Worm (Caenorhabditis elegans) whole organism, midembryonic: ENCODE results near the gene gst-27.
"Not testable (repeated sequence)": the region's sequence is repeated elsewhere in the genome, so short reads cannot be mapped to it uniquely, and the experiment has no call there.

ENCODE experiments used
- T22C8.4 ChIP-seq: fragments of 200-800 bp; sonication (Bioruptor generic); IDR thresholded peaks from 2 replicates; pipeline ENCODE4 v1.3.6; 2022; ENCODE audit warnings: missing genetic modification characterization, missing compliant biosample characterization
- cog-1 ChIP-seq: sonication (generic microtip); optimal IDR thresholded peaks from 2 replicates; lab custom pipeline; 2016; ENCODE audit warnings: missing genetic modification characterization, missing compliant biosample characterization
- flt-1 ChIP-seq: fragments of 200-800 bp; sonication (Bioruptor generic); IDR thresholded peaks from 2 replicates; pipeline ENCODE4 v1.3.6; 2022; ENCODE audit warnings: missing genetic modification characterization, missing compliant biosample characterization
- klf-2 ChIP-seq: fragments of 200-800 bp; sonication (Bioruptor generic); conservative IDR thresholded peaks from 2 replicates; pipeline ENCODE4 v1.3.6; 2022; ENCODE audit warnings: missing genetic modification reagents, missing genetic modification characterization, missing compliant biosample characterization
- med-1 ChIP-seq: sonication (generic microtip); optimal IDR thresholded peaks from 2 replicates; lab custom pipeline; 2017; ENCODE audit warnings: missing genetic modification characterization, mild to moderate bottlenecking, missing compliant biosample characterization, antibody characterized with exemption, missing genetic modification reagents; ENCODE audit not compliant: insufficient read depth
- ref-1 ChIP-seq: fragments of 200-800 bp; sonication (Bioruptor generic); conservative IDR thresholded peaks from 2 replicates; pipeline ENCODE4 v1.3.6; 2022; ENCODE audit warnings: missing genetic modification reagents, missing genetic modification characterization, missing compliant biosample characterization
- tab-1 ChIP-seq: fragments of 200-800 bp; sonication (Bioruptor generic); IDR thresholded peaks from 2 replicates; pipeline ENCODE4 v1.3.6; 2022; ENCODE audit warnings: missing genetic modification characterization, missing compliant biosample characterization
- ztf-23 ChIP-seq: fragments of 200-800 bp; sonication (Bioruptor generic); IDR thresholded peaks from 2 replicates; pipeline ENCODE4 v1.3.6; 2022; ENCODE audit warnings: missing genetic modification reagents, missing genetic modification characterization, missing compliant biosample characterization
- ztf-29 ChIP-seq: fragments of 200-800 bp; sonication (Bioruptor generic); IDR thresholded peaks from 2 replicates; pipeline ENCODE4 v1.3.6; 2022; ENCODE audit warnings: missing genetic modification reagents, missing genetic modification characterization, missing compliant biosample characterization

gst-27 gene

DNA sequence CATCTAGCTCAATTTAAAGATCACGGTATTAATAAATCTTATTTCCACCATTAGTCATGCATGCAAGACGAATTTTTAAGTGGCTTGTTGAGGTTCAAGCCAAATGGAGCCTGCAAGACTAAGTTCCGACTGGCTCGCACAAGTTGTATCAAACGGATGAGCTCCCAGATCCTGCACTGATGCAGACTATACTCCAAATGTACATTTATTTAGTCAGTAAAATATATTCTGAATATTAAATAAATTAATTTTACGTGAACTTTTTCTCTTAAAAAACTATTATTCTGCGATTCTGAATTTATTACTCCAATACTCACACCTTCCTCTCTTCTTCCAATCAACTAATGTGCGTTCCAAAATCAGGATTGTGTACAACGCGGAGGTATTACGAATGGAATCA, 10.1 kb upstream of the gst-27 start, which contains the start of gene Y53F4B.36:
Gene Y53F4B.36, plus strand, starts transcription at position 301 of the 400 bp plus-strand sequence.
- TF ChIP-seq flt-1 (GFP tag; lab: Robert Waterston, UW) = no peak
- TF ChIP-seq ztf-23 (GFP tag; lab: Robert Waterston, UW) = no peak
- no peak for TF ChIP-seq ztf-29 (GFP tag; lab: Robert Waterston, UW)
- TF ChIP-seq tab-1 (GFP tag; lab: Robert Waterston, UW) = no peak
- TF ChIP-seq klf-2 = no peak
- TF ChIP-seq ref-1 = no peak
- TF ChIP-seq cog-1 (tag; lab: Kevin White, UChicago) = no peak
- TF ChIP-seq T22C8.4 (GFP tag; lab: Robert Waterston, UW) = no peak
- no peak for TF ChIP-seq med-1 (GFP tag; lab: Kevin White, UChicago)

DNA sequence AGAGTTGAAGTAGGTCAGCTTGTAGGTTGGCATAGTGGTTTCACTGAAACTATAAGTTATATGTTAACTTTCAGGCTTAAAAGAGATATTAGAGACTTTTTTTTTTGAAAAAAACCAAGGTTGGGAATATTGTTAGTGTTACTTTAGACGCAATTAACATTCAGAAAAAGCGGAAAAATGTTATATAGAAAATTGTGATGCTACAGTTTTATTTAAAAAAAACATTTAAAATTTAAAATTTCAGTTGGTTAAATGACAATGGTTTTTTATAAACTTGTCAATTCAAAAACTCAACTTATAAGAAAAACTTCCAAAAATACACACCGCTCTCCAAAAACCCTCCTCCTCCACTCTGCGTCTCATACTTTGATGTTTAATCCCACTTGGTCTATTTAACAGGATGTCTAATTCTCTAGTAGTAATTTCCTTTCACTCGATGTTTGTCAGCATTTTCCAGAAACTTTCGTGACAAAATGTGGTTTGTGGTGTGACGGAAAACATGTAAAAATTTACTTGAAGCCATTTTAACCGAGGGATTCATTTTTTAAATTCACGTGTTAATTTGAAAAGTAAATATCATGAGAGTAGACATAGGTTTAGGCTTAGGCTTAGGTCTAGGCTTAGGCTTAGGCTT, 9.5 kb upstream of the gst-27 start, which contains the start of gene gst-31:
Gene gst-31, minus strand, starts transcription at position 51 of the 634 bp plus-strand sequence.
- TF ChIP-seq klf-2 (no peak), flt-1 (GFP tag; lab: Robert Waterston, UW) (no peak), ztf-29 (GFP tag; lab: Robert Waterston, UW) (no peak), tab-1 (GFP tag; lab: Robert Waterston, UW) (no peak), med-1 (GFP tag; lab: Kevin White, UChicago) (no peak), T22C8.4 (GFP tag; lab: Robert Waterston, UW) (no peak), ztf-23 (GFP tag; lab: Robert Waterston, UW) (no peak), cog-1 (tag; lab: Kevin White, UChicago) (no peak), ref-1 (no peak)

DNA sequence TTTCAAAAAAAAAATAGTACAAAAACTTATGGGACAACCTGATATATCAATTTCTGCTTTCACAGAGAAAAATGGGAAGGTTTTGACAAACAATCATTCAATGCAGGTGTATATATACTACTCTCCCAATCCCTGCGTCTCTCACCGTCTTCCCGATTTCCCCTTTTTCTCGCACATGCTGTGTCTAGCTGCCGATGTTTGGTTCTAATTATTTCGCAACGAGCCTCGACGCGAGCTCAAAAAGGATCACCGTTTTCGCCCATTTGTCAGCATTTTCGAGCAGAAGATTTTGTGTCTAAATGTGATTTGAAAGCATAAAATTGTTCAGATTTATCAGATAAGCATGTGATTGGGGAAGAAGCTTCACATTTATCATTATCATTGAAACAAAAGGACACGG, 7.6 kb upstream of the gst-27 start:
- TF ChIP-seq T22C8.4 (GFP tag; lab: Robert Waterston, UW) (no peak), med-1 (GFP tag; lab: Kevin White, UChicago) (no peak), ztf-23 (GFP tag; lab: Robert Waterston, UW) (no peak), ztf-29 (GFP tag; lab: Robert Waterston, UW) (no peak), ref-1 (no peak), klf-2 (no peak), flt-1 (GFP tag; lab: Robert Waterston, UW) (no peak), cog-1 (tag; lab: Kevin White, UChicago) (no peak), tab-1 (GFP tag; lab: Robert Waterston, UW) (no peak)

DNA sequence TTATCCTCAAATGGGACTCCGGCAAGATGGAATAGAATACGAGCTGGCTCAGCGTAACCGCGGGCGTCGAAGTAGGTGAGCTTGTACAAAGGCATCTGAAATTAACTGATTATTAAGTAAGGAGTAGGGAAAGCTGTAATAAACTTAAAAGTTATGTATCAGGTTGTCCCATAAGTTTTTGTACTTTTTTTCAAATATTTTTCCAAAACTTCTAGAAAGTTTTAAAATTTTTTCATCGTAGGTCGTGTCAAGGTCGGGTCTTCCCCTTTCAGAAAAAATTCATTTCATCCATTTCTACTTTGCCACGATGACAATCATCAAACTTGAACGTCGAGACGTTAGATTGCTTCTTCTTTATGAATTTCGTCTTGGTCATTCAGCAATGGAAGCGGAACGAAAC, 6.3 kb upstream of the gst-27 start, which contains the start of gene gst-39:
Gene gst-39, minus strand, starts transcription at position 101 of the 400 bp plus-strand sequence.
- not testable (repeated sequence) for TF ChIP-seq med-1 (GFP tag; lab: Kevin White, UChicago); klf-2; cog-1 (tag; lab: Kevin White, UChicago)

DNA sequence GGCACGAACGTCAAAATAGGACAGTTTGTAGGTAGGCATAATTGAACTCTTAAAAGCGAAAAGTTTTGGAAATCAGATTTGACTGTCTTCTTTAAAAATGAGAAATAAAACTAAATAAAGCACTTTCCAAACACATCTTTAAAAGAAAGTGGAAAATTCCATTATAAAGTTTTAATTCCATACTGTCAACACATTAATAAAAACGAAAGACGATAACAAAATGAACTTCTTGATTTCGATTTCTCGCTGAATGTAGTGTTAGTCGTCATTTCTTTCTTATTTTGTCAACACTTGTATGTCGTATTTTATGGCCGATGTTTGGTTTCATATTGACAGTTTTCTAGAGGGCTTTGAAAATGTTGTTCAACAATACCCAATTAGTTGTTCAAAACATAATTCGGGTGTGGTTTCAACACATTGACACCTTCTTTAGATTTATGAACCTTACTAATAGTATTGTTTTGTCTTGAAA, 4.3 kb upstream of the gst-27 start, which contains the start of gene gst-29:
Gene gst-29, minus strand, starts transcription at position 51 of the 472 bp plus-strand sequence.
- no peak for TF ChIP-seq T22C8.4 (GFP tag; lab: Robert Waterston, UW)
- no peak for TF ChIP-seq tab-1 (GFP tag; lab: Robert Waterston, UW)
- no peak for TF ChIP-seq ref-1
- no peak for TF ChIP-seq ztf-23 (GFP tag; lab: Robert Waterston, UW)
- TF ChIP-seq ztf-29 (GFP tag; lab: Robert Waterston, UW) = no peak
- TF ChIP-seq klf-2 = no peak
- TF ChIP-seq flt-1 (GFP tag; lab: Robert Waterston, UW) = no peak
- no peak for TF ChIP-seq cog-1 (tag; lab: Kevin White, UChicago)
- TF ChIP-seq med-1 (GFP tag; lab: Kevin White, UChicago) = no peak

DNA sequence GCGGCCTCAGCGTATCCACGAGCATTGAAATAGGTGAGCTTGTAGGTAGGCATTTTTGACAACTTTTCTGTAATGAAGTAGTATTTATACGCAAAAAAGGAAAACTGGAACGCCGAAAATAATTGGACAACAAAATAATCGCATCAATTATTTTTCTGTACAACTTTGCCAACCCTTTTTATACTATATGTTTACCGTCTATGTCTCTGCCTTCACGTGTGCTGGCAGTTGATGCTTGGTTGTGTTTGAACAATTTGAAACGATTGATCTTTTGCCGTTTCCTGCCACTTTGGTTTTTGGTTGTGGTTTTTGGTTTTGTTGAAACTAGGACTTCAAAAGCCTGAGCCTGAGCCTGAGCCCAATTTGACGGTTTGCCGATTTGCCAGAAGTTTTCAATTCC, 1.8 kb upstream of the gst-27 start, which contains the start of gene gst-28:
Gene gst-28, minus strand, starts transcription at position 238 of the 400 bp plus-strand sequence.
- no peak for TF ChIP-seq klf-2
- no peak for TF ChIP-seq med-1 (GFP tag; lab: Kevin White, UChicago)
- TF ChIP-seq T22C8.4 (GFP tag; lab: Robert Waterston, UW) = no peak
- TF ChIP-seq ztf-23 (GFP tag; lab: Robert Waterston, UW) = no peak
- no peak for TF ChIP-seq tab-1 (GFP tag; lab: Robert Waterston, UW)
- TF ChIP-seq ztf-29 (GFP tag; lab: Robert Waterston, UW) = no peak
- TF ChIP-seq flt-1 (GFP tag; lab: Robert Waterston, UW) = no peak
- TF ChIP-seq ref-1 = no peak
- TF ChIP-seq cog-1 (tag; lab: Kevin White, UChicago) = no peak

DNA sequence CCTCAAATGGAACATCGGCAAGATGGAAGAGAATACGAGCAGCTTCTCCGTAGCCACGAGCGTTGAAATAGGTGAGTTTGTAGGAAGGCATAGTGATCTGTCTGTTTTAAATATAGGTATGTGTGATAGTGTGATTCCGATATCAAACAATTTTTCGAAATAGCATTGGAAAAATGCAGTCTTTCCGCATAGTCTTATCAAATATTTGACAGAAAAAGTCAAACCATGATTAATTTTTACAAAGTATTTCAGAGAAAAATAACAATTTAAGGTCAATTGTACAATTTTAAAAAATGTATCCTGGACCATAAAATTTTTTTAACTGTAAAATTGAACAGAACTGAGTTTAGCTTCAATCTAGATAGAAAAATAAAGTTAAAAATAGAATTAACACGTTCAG, 1.1 kb downstream of the gst-27 start, which contains the start of gene gst-26:
Gene gst-26, minus strand, starts transcription at position 101 of the 400 bp plus-strand sequence.
- TF ChIP-seq ztf-23 (GFP tag; lab: Robert Waterston, UW) (no peak), klf-2 (no peak), ztf-29 (GFP tag; lab: Robert Waterston, UW) (no peak), med-1 (GFP tag; lab: Kevin White, UChicago) (no peak), ref-1 (no peak), T22C8.4 (GFP tag; lab: Robert Waterston, UW) (no peak), tab-1 (GFP tag; lab: Robert Waterston, UW) (no peak), flt-1 (GFP tag; lab: Robert Waterston, UW) (no peak), cog-1 (tag; lab: Kevin White, UChicago) (no peak)

DNA sequence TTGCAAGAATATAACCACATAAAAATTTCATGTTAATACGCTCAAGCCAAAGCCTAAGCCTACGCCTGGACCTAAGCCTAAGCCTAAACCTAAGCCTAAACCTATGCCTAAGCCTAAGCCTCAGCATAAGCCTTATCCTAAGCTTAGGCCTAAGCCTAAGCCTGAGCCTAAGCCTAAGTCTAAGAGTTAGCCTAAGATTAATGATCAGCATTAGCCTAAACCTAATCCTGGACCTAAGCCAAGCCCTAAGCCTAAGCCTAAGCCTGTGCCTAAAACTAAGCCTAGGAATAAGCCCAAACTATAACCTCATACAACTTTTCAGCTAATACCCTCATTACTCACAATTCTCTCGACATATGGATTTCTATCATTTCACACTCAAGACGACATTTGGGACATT, 7.2 kb downstream of the gst-27 start:
- TF ChIP-seq ztf-29 (GFP tag; lab: Robert Waterston, UW) (no peak), flt-1 (GFP tag; lab: Robert Waterston, UW) (no peak), ztf-23 (GFP tag; lab: Robert Waterston, UW) (no peak), ref-1 (no peak), T22C8.4 (GFP tag; lab: Robert Waterston, UW) (no peak), med-1 (GFP tag; lab: Kevin White, UChicago) (no peak), cog-1 (tag; lab: Kevin White, UChicago) (no peak), klf-2 (no peak), tab-1 (GFP tag; lab: Robert Waterston, UW) (no peak)

DNA sequence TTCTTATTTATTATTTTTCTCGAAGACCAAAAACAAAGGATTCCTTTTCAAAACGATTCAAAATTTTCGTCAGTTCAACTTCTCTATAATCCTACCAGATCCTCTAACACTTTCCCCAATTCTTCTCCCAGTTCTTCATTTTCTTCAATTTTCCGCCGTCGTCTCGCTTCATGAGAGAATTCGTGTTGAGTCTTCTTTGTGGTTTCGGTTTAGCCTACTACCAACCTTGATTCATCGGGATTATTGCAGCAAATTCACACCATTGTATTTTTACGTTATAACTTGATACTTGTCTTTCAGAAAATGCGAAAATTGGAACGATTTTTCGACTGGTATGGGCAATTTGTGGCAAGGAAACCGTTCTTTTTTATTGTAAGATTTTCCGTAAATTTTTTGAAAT, 7.7 kb downstream of the gst-27 start, which contains the start of gene ptr-20:
Gene ptr-20, plus strand, starts transcription at position 301 of the 400 bp plus-strand sequence.
- TF ChIP-seq flt-1 (GFP tag; lab: Robert Waterston, UW) = no peak
